Worm (Caenorhabditis elegans) whole organism, late embryonic: ENCODE data around the gene pcyt-1.

Experiments used
- F13H6.1 ChIP-seq: sonication (generic microtip); optimal IDR thresholded peaks from 2 replicates; lab custom pipeline; 2016; ENCODE audit warnings: missing genetic modification characterization, missing compliant biosample characterization
- pqm-1 ChIP-seq: sonication (generic microtip); optimal IDR thresholded peaks from 2 replicates; lab custom pipeline; 2016; ENCODE audit warnings: missing genetic modification characterization, missing compliant biosample characterization

ce11 chrX:7522595-7522994 is 49.6 kb upstream of the pcyt-1 start:
- TF ChIP-seq F13H6.1 (tag; lab: Kevin White, UChicago), result no peak
- TF ChIP-seq pqm-1 (tag; lab: Kevin White, UChicago), result no peak
